Fruit fly (Drosophila melanogaster) whole organism, embryonic: ENCODE measurements around the gene Arp10.

Experiments
- CG10209 ChIP-seq: fragments of 200-800 bp; sonication (Bioruptor generic); optimal IDR thresholded peaks from 3 replicates; lab custom pipeline; 2017; ENCODE audit warnings: missing biosample characterization, mild to moderate bottlenecking, missing genetic modification characterization, missing genetic modification reagents
- CG10979 ChIP-seq: fragments of 200-800 bp; sonication (Bioruptor generic); optimal IDR thresholded peaks from 2 replicates; lab custom pipeline; 2018; ENCODE audit warnings: missing biosample characterization, mild to moderate bottlenecking, missing genetic modification characterization, moderate library complexity
- CG11560 ChIP-seq: fragments of 200-800 bp; sonication (Bioruptor generic); IDR thresholded peaks from 3 replicates; pipeline ENCODE4 v1.3.6; 2022; ENCODE audit warnings: missing biosample characterization, missing genetic modification characterization
- CG12104 ChIP-seq: fragments of 200-800 bp; sonication (Bioruptor generic); optimal IDR thresholded peaks from 3 replicates; lab custom pipeline; 2016; ENCODE audit warnings: missing biosample characterization, missing genetic modification characterization
- CG13296 ChIP-seq: fragments of 200-800 bp; sonication (Bioruptor generic); optimal IDR thresholded peaks from 3 replicates; lab custom pipeline; 2018; ENCODE audit warnings: missing biosample characterization, mild to moderate bottlenecking, missing genetic modification characterization
- CG15601 ChIP-seq: fragments of 200-800 bp; sonication (Bioruptor generic); optimal IDR thresholded peaks from 3 replicates; lab custom pipeline; 2019; ENCODE audit warnings: missing biosample characterization, mild to moderate bottlenecking, missing genetic modification characterization, moderate library complexity
- CG16863 ChIP-seq: fragments of 200-800 bp; sonication (Bioruptor generic); optimal IDR thresholded peaks from 3 replicates; lab custom pipeline; 2016; ENCODE audit warnings: missing biosample characterization, missing genetic modification characterization
- CG17328 ChIP-seq: fragments of 200-800 bp; sonication (Bioruptor generic); IDR thresholded peaks from 2 replicates; pipeline ENCODE4 v1.3.6; 2022; ENCODE audit warnings: missing biosample characterization, missing genetic modification characterization
- CG1832 ChIP-seq: fragments of 200-800 bp; sonication (Bioruptor generic); optimal IDR thresholded peaks from 2 replicates; lab custom pipeline; 2017; ENCODE audit warnings: missing biosample characterization, mild to moderate bottlenecking, missing genetic modification characterization, inconsistent platforms
- CG18619 ChIP-seq: fragments of 200-800 bp; sonication (Bioruptor generic); optimal IDR thresholded peaks from 3 replicates; lab custom pipeline; 2017; ENCODE audit warnings: missing biosample characterization, mild to moderate bottlenecking, missing genetic modification characterization
- CG2889 ChIP-seq: fragments of 200-800 bp; sonication (Bioruptor generic); IDR thresholded peaks from 3 replicates; pipeline ENCODE4 v1.3.6; 2022; ENCODE audit warnings: missing biosample characterization, missing genetic modification characterization
- CG31365 ChIP-seq: fragments of 200-800 bp; sonication (Bioruptor generic); optimal IDR thresholded peaks from 2 replicates; lab custom pipeline; 2018; ENCODE audit warnings: missing biosample characterization, mild to moderate bottlenecking, missing genetic modification characterization
- CG31441 ChIP-seq: fragments of 200-800 bp; sonication (Bioruptor generic); IDR thresholded peaks from 2 replicates; pipeline ENCODE4 v1.3.6; 2022; ENCODE audit warnings: missing biosample characterization, missing genetic modification characterization
- CG4360 ChIP-seq: fragments of 200-800 bp; sonication (Bioruptor generic); IDR thresholded peaks from 2 replicates; pipeline ENCODE4 v1.3.6; 2022; ENCODE audit warnings: missing biosample characterization, missing genetic modification characterization
- CG4424 ChIP-seq: fragments of 200-800 bp; sonication (Bioruptor generic); optimal IDR thresholded peaks from 3 replicates; lab custom pipeline; 2016; ENCODE audit warnings: missing biosample characterization, missing genetic modification characterization
- CG4854 ChIP-seq: fragments of 200-800 bp; sonication (Bioruptor generic); optimal IDR thresholded peaks from 2 replicates; lab custom pipeline; 2016; ENCODE audit warnings: missing biosample characterization, missing genetic modification characterization, inconsistent platforms
- CG6654 ChIP-seq: fragments of 200-800 bp; sonication (Bioruptor generic); optimal IDR thresholded peaks from 2 replicates; lab custom pipeline; 2017; ENCODE audit warnings: missing biosample characterization, mild to moderate bottlenecking, missing genetic modification characterization
- CG6765 ChIP-seq: fragments of 200-800 bp; sonication (Bioruptor generic); optimal IDR thresholded peaks from 3 replicates; lab custom pipeline; 2017; ENCODE audit warnings: missing biosample characterization, mild to moderate bottlenecking, missing genetic modification characterization
- CG6791 ChIP-seq: fragments of 200-800 bp; sonication (Bioruptor generic); IDR thresholded peaks from 3 replicates; pipeline ENCODE4 v1.3.6; 2022; ENCODE audit warnings: missing biosample characterization, missing genetic modification characterization; ENCODE audit not compliant: partially characterized antibody
- CG7987 ChIP-seq: fragments of 200-800 bp; sonication (Bioruptor generic); optimal IDR thresholded peaks from 2 replicates; lab custom pipeline; 2018; ENCODE audit warnings: missing biosample characterization, mild to moderate bottlenecking, missing genetic modification characterization, moderate library complexity
- CG8765 ChIP-seq: fragments of 200-800 bp; sonication (Bioruptor generic); IDR thresholded peaks from 2 replicates; pipeline ENCODE4 v1.3.6; 2022; ENCODE audit warnings: missing biosample characterization, missing genetic modification characterization
- CG9817 ChIP-seq: fragments of 200-800 bp; sonication (Bioruptor generic); optimal IDR thresholded peaks from 2 replicates; lab custom pipeline; 2018; ENCODE audit warnings: missing biosample characterization, mild to moderate bottlenecking, missing genetic modification characterization, moderate library complexity
- Camta ChIP-seq: fragments of 200-800 bp; sonication (Bioruptor generic); optimal IDR thresholded peaks from 2 replicates; lab custom pipeline; 2016; ENCODE audit warnings: missing biosample characterization, missing genetic modification characterization
- D19A ChIP-seq: fragments of 200-800 bp; optimal IDR thresholded peaks from 3 replicates; lab custom pipeline; 2019; ENCODE audit warnings: missing biosample characterization, mild to moderate bottlenecking, missing genetic modification characterization, moderate library complexity
- D19B ChIP-seq: fragments of 200-800 bp; sonication (Bioruptor generic); optimal IDR thresholded peaks from 2 replicates; lab custom pipeline; 2017; ENCODE audit warnings: missing biosample characterization, mild to moderate bottlenecking, missing genetic modification characterization
- Dip2 ChIP-seq: fragments of 200-800 bp; sonication (Bioruptor generic); IDR thresholded peaks from 2 replicates; pipeline ENCODE4 v1.3.6; 2022; ENCODE audit warnings: missing biosample characterization, missing genetic modification characterization
- E2f1 ChIP-seq: fragments of 200-800 bp; sonication (Bioruptor generic); IDR thresholded peaks from 2 replicates; pipeline ENCODE4 v1.3.6; 2022; ENCODE audit warnings: missing biosample characterization, missing genetic modification characterization
- Gsc ChIP-seq: fragments of 200-800 bp; sonication (Bioruptor generic); IDR thresholded peaks from 2 replicates; pipeline ENCODE4 v1.3.6; 2022; ENCODE audit warnings: missing biosample characterization, missing genetic modification characterization
- Mes4 ChIP-seq: fragments of 200-800 bp; sonication (Bioruptor generic); optimal IDR thresholded peaks from 2 replicates; lab custom pipeline; 2016; ENCODE audit warnings: missing biosample characterization, missing genetic modification characterization
- NC2α ChIP-seq: fragments of 200-800 bp; sonication (Bioruptor generic); optimal IDR thresholded peaks from 2 replicates; lab custom pipeline; 2016; ENCODE audit warnings: missing biosample characterization, missing genetic modification characterization
- abd-A ChIP-seq: fragments of 200-800 bp; sonication (Bioruptor generic); optimal IDR thresholded peaks from 3 replicates; lab custom pipeline; 2019; ENCODE audit warnings: missing biosample characterization, mild to moderate bottlenecking, missing genetic modification characterization, moderate library complexity
- ase ChIP-seq: fragments of 200-800 bp; sonication (Bioruptor generic); IDR thresholded peaks from 3 replicates; pipeline ENCODE4 v1.3.6; 2022; ENCODE audit warnings: missing biosample characterization, missing genetic modification characterization
- cad ChIP-seq: fragments of >200 bp; optimal IDR thresholded peaks from 2 replicates; lab custom pipeline; 2017; ENCODE audit warnings: missing biosample characterization, missing genetic modification characterization
- crp ChIP-seq, 2 experiments: fragments of 200-800 bp; sonication (Bioruptor generic); optimal IDR thresholded peaks; 2 replicates in 1 of 2; 3 replicates in 1 of 2; lab custom pipeline; 2017; ENCODE audit warnings: missing biosample characterization in 2 of 2, missing genetic modification characterization in 2 of 2, mild to moderate bottlenecking in 1 of 2, moderate library complexity in 1 of 2
- disco-r ChIP-seq: fragments of 200-800 bp; sonication (Bioruptor generic); optimal IDR thresholded peaks from 2 replicates; lab custom pipeline; 2016; ENCODE audit warnings: missing biosample characterization, missing genetic modification characterization
- dmrt11E ChIP-seq: fragments of 200-800 bp; sonication (Bioruptor generic); optimal IDR thresholded peaks from 3 replicates; lab custom pipeline; 2018; ENCODE audit warnings: missing biosample characterization, mild to moderate bottlenecking, missing genetic modification characterization, moderate library complexity
- gcm ChIP-seq: fragments of 200-800 bp; sonication (Bioruptor generic); optimal IDR thresholded peaks from 2 replicates; lab custom pipeline; 2019; ENCODE audit warnings: missing biosample characterization, mild to moderate bottlenecking, missing genetic modification characterization, moderate library complexity
- klu ChIP-seq: fragments of 200-800 bp; sonication (Bioruptor generic); IDR thresholded peaks from 2 replicates; pipeline ENCODE4 v1.3.6; 2022; ENCODE audit warnings: missing biosample characterization, missing genetic modification characterization
- kni ChIP-seq: fragments of 200-800 bp; sonication (Bioruptor generic); optimal IDR thresholded peaks from 3 replicates; lab custom pipeline; 2017; ENCODE audit warnings: mild to moderate bottlenecking, missing biosample characterization, missing genetic modification reagents, missing genetic modification characterization
- mirr ChIP-seq: fragments of 200-800 bp; sonication (Bioruptor generic); optimal IDR thresholded peaks from 3 replicates; lab custom pipeline; 2018; ENCODE audit warnings: missing biosample characterization, mild to moderate bottlenecking, missing genetic modification characterization
- mld ChIP-seq: fragments of 200-800 bp; sonication (Bioruptor generic); IDR thresholded peaks from 3 replicates; pipeline ENCODE4 v1.3.6; 2022; ENCODE audit warnings: missing biosample characterization, missing genetic modification characterization; ENCODE audit not compliant: partially characterized antibody
- odd ChIP-seq: fragments of 200-800 bp; sonication (Bioruptor generic); optimal IDR thresholded peaks from 2 replicates; lab custom pipeline; 2017; ENCODE audit warnings: missing biosample characterization, mild to moderate bottlenecking, missing genetic modification characterization
- pan ChIP-seq, 4 experiments: fragments of >200 bp in 3 of 4; fragments of 200-800 bp in 1 of 4; sonication (Bioruptor generic) in 1 of 4; optimal IDR thresholded peaks in 3 of 4; IDR thresholded peaks in 1 of 4; 2 replicates each; pipeline versions ENCODE4 v1.3.6 to Lab custom; 2017 to 2022; ENCODE audit warnings: missing biosample characterization in 2 of 4, missing genetic modification characterization in 2 of 4, mixed read lengths in 1 of 4
- pita ChIP-seq: fragments of 200-800 bp; sonication (Bioruptor generic); optimal IDR thresholded peaks from 2 replicates; lab custom pipeline; 2017; ENCODE audit warnings: missing biosample characterization, mild to moderate bottlenecking, missing genetic modification characterization
- sens-2 ChIP-seq: fragments of 200-800 bp; sonication (Bioruptor generic); IDR thresholded peaks from 2 replicates; pipeline ENCODE4 v1.3.6; 2022; ENCODE audit warnings: missing biosample characterization, missing genetic modification characterization
- seq ChIP-seq: fragments of 200-800 bp; sonication (Bioruptor generic); IDR thresholded peaks from 2 replicates; pipeline ENCODE4 v1.3.6; 2022; ENCODE audit warnings: missing biosample characterization, missing genetic modification characterization
- tgo ChIP-seq: fragments of 200-800 bp; sonication (Bioruptor generic); IDR thresholded peaks from 3 replicates; pipeline ENCODE4 v1.3.6; 2022; ENCODE audit warnings: missing biosample characterization, missing genetic modification characterization
- toy ChIP-seq: fragments of 200-800 bp; sonication (Bioruptor generic); IDR thresholded peaks from 2 replicates; pipeline ENCODE4 v1.3.6; 2022; ENCODE audit warnings: missing biosample characterization, missing genetic modification characterization
- tx ChIP-seq: fragments of 200-800 bp; sonication (Bioruptor generic); optimal IDR thresholded peaks from 2 replicates; lab custom pipeline; 2016; ENCODE audit warnings: missing biosample characterization, missing genetic modification characterization
- vnd ChIP-seq: fragments of 200-800 bp; sonication (Bioruptor generic); IDR thresholded peaks from 3 replicates; pipeline ENCODE4 v1.3.6; 2022; ENCODE audit warnings: missing biosample characterization, missing genetic modification characterization; ENCODE audit not compliant: partially characterized antibody

The Arp10 gene

dm6 chrX:19666991-19667409, 21.0 kb upstream of the Arp10 start, which contains the start of gene Zw (continued):
- TF ChIP-seq Gsc (GFP tag; lab: Robert Waterston, UW) (0 out of 2 replicates have a peak, but pooled peaks have one; percentile 16), sens-2 (GFP tag; lab: Robert Waterston, UW) (no peak), Dip2 (GFP tag; lab: Robert Waterston, UW) (no peak), cad (no peak), E2f1 (GFP tag; lab: Robert Waterston, UW) (peak; percentile 38; the same call in 1 of the 2 replicates), mld (GFP tag; lab: Robert Waterston, UW) (no peak), CG16863 (GFP tag; lab: Kevin White, UChicago) (peak; percentile 47), CG15601 (tag; lab: Kevin White, UChicago) (no peak), mirr (GFP tag; lab: Kevin White, UChicago) (peak; percentile 46), D19A (tag; lab: Kevin White, UChicago) (peak; percentile 46), CG1832 (GFP tag; lab: Kevin White, UChicago) (no peak), CG13296 (GFP tag; lab: Kevin White, UChicago) (peak; percentile 28), tgo (GFP tag; lab: Robert Waterston, UW) (peak; percentile 67), klu (GFP tag; lab: Robert Waterston, UW) (peak; percentile 35; the same call in 1 of the 2 replicates), CG6791 (GFP tag; lab: Robert Waterston, UW) (0 out of 3 replicates have a peak, but pooled peaks have one; percentile 22), CG31365 (tag; lab: Kevin White, UChicago) (no peak), Mes4 (GFP tag; lab: Kevin White, UChicago) (peak; percentile 19), CG18619 (GFP tag; lab: Kevin White, UChicago) (peak; percentile 16), crp (GFP tag; optimal IDR thresholded peaks at IDR 0.05; lab: Kevin White, UChicago) (peak in 1 of 2 experiments; percentile 70), ase (peak; percentile 46; the same call in 1 of the 3 replicates), CG2889 (GFP tag; lab: Robert Waterston, UW) (0 out of 3 replicates have a peak, but pooled peaks have one; percentile 29), toy (GFP tag; lab: Robert Waterston, UW) (no peak), odd (GFP tag; lab: Kevin White, UChicago) (no peak), abd-A (tag; lab: Kevin White, UChicago) (no peak), kni (GFP tag; lab: Kevin White, UChicago) (peak; percentile 25), CG6765 (GFP tag; lab: Kevin White, UChicago) (no peak), CG8765 (GFP tag; lab: Robert Waterston, UW) (no peak; the same call in 1 of the 2 replicates), seq (GFP tag; lab: Robert Waterston, UW) (peak; percentile 33; the same call in 1 of the 2 replicates), CG4360 (GFP tag; lab: Robert Waterston, UW) (peak; percentile 80), dmrt11E (tag; lab: Kevin White, UChicago) (peak; percentile 30), CG7987 (GFP tag; lab: Kevin White, UChicago) (no peak), CG4424 (peak; percentile 52), CG6654 (GFP tag; lab: Kevin White, UChicago) (no peak), CG17328 (GFP tag; lab: Robert Waterston, UW) (peak; percentile 37; the same call in 1 of the 2 replicates), CG31441 (GFP tag; lab: Robert Waterston, UW) (no peak), CG11560 (tag; lab: Robert Waterston, UW) (no peak), CG12104 (GFP tag; lab: Kevin White, UChicago) (no peak), pan (optimal IDR thresholded peaks at IDR 0.05; lab: Kevin White, UChicago) (no peak), pan (GFP tag; optimal IDR thresholded peaks at IDR 0.05 in 1 of 2, IDR thresholded peaks at IDR 0.05 in 1 of 2) (peak in 1 of 2 experiments; percentile 54), tx (GFP tag; lab: Kevin White, UChicago) (no peak), Camta (GFP tag; lab: Kevin White, UChicago) (no peak), disco-r (GFP tag; lab: Kevin White, UChicago) (no peak), vnd (0 out of 3 replicates have a peak, but pooled peaks have one; percentile 37), pita (GFP tag; lab: Kevin White, UChicago) (no peak), CG4854 (GFP tag; lab: Kevin White, UChicago) (no peak), CG10979 (tag; lab: Kevin White, UChicago) (peak; percentile 35), CG10209 (GFP tag; lab: Kevin White, UChicago) (no peak), CG9817 (tag; lab: Kevin White, UChicago) (peak; percentile 50), gcm (GFP tag; lab: Kevin White, UChicago) (no peak), NC2α (GFP tag; lab: Kevin White, UChicago) (no peak), D19B (GFP tag; lab: Kevin White, UChicago) (peak; percentile 30)
